Worm (Caenorhabditis elegans): ENCODE measurements around the gene hcp-3.

Gene hcp-3

ce11 chrIII:9616426-9616825 lies at the start of gene hcp-3:
TSS of gene hcp-3 (minus strand) at chrIII:9616470.
- TF ChIP-seq F13H6.1 (tag; optimal IDR thresholded peaks at IDR 0.05) (no peak), mec-3 (tag; optimal IDR thresholded peaks at IDR 0.05; ENCODE audit: borderline replicate concordance) (no peak), unc-55 (GFP tag; optimal IDR thresholded peaks at IDR 0.05) (peak; percentile 5), hlh-8 (tag; optimal IDR thresholded peaks at IDR 0.05) (no peak), ceh-31 (tag; optimal IDR thresholded peaks at IDR 0.05) (peak; percentile 37), ceh-24 (tag; optimal IDR thresholded peaks at IDR 0.05) (no peak), ceh-48 (tag; optimal IDR thresholded peaks at IDR 0.05) (peak; percentile 76), pat-9 (tag; optimal IDR thresholded peaks at IDR 0.05) (no peak), ahr-1 (tag; optimal IDR thresholded peaks at IDR 0.05) (no peak), zip-5 (tag; optimal IDR thresholded peaks at IDR 0.05) (no peak), ceh-14 (tag; optimal IDR thresholded peaks at IDR 0.05) (peak; percentile 39), ceh-19 (GFP tag; optimal IDR thresholded peaks at IDR 0.05) (no peak), Y22D7AL.16 (tag; optimal IDR thresholded peaks at IDR 0.05) (no peak), nhr-232 (tag; optimal IDR thresholded peaks at IDR 0.05) (no peak), fkh-6 (tag; optimal IDR thresholded peaks at IDR 0.05) (no peak), ceh-34 (tag; optimal IDR thresholded peaks at IDR 0.05) (no peak), che-1 (tag; optimal IDR thresholded peaks at IDR 0.05) (no peak), npax-4 (tag; optimal IDR thresholded peaks at IDR 0.05) (no peak), odd-2 (tag; optimal IDR thresholded peaks at IDR 0.05) (no peak), ref-2 (tag; optimal IDR thresholded peaks at IDR 0.05) (no peak), tbx-2 (tag; optimal IDR thresholded peaks at IDR 0.05) (no peak), fax-1 (tag; optimal IDR thresholded peaks at IDR 0.05) (no peak), ets-4 (tag; optimal IDR thresholded peaks at IDR 0.05) (no peak), pha-4 (tag; optimal IDR thresholded peaks at IDR 0.05) (no peak), eyg-1 (tag; optimal IDR thresholded peaks at IDR 0.05) (no peak), nfya-1 (tag; optimal IDR thresholded peaks at IDR 0.05) (peak; percentile 55), C08G9.2 (tag; optimal IDR thresholded peaks at IDR 0.05) (no peak)

ce11 chrIII:9665490-9666179 lies 49.4 kb upstream of the hcp-3 start:
- peak; percentile 15 for TF ChIP-seq elt-2 (tag; optimal IDR thresholded peaks at IDR 0.05)
- TF ChIP-seq tbx-2 (tag; optimal IDR thresholded peaks at IDR 0.05): no peak
- TF ChIP-seq nfya-1 (tag; optimal IDR thresholded peaks at IDR 0.05): peak; percentile 19
- TF ChIP-seq syd-9 (tag; optimal IDR thresholded peaks at IDR 0.05): no peak
- peak; percentile 51 for TF ChIP-seq unc-55 (GFP tag; optimal IDR thresholded peaks at IDR 0.05)
- TF ChIP-seq ceh-18 (tag; optimal IDR thresholded peaks at IDR 0.05): no peak
- no peak for TF ChIP-seq hlh-8 (tag; optimal IDR thresholded peaks at IDR 0.05)
- peak; percentile 13 for TF ChIP-seq rnt-1 (tag; optimal IDR thresholded peaks at IDR 0.05)

ce11 chrIII:9664484-9665221 lies 48.4 kb upstream of the hcp-3 start:
- TF ChIP-seq odd-2 (tag; optimal IDR thresholded peaks at IDR 0.05) (peak; percentile 13), unc-42 (tag; optimal IDR thresholded peaks at IDR 0.05) (peak; percentile 46), ets-4 (tag; optimal IDR thresholded peaks at IDR 0.05) (no peak), tbx-2 (tag; optimal IDR thresholded peaks at IDR 0.05) (no peak)

- TF ChIP-seq hlh-6 (tag; optimal IDR thresholded peaks at IDR 0.05) (no peak), sox-4 (tag; optimal IDR thresholded peaks at IDR 0.05) (no peak), zip-5 (tag; optimal IDR thresholded peaks at IDR 0.05) (no peak), ceh-22 (tag; optimal IDR thresholded peaks at IDR 0.05) (no peak), pqm-1 (tag; optimal IDR thresholded peaks at IDR 0.05) (no peak)
These were observed 47.7 kb upstream of the hcp-3 start for ce11 chrIII:9663943-9664342.
